Worm (Caenorhabditis elegans) whole organism, L4/young adult: ENCODE data around the gene npr-6.

Experiments
- W03F9.2 ChIP-seq: fragments of 150-350 bp; optimal IDR thresholded peaks from 2 replicates; lab custom pipeline; 2014; ENCODE audit warnings: missing biosample characterization, missing genetic modification characterization
- him-1 ChIP-seq: sonication (generic microtip); optimal IDR thresholded peaks from 2 replicates; lab custom pipeline; 2016; ENCODE audit warnings: missing genotype, missing genetic modification reagents, missing genetic modification characterization, missing compliant biosample characterization

ce11 chrX:10333301-10333854 lies 47.8 kb upstream of the npr-6 start, which contains the start of gene R07E3.4:
- TF ChIP-seq him-1 (no peak), W03F9.2 (tag; lab: Kevin White, UChicago) (no peak)
